Worm (Caenorhabditis elegans) whole organism, L2 larva: ENCODE measurements around the gene Y55F3AR.2.
A peak's percentile ranks its signal among the peaks of the same experiment; 100 is the strongest.

ENCODE experiments used
- C34F6.9 ChIP-seq: fragments of 150-350 bp; optimal IDR thresholded peaks from 2 replicates; lab custom pipeline; 2014; ENCODE audit warnings: missing biosample characterization, missing genetic modification characterization
- F13H6.1 ChIP-seq: sonication (generic microtip); optimal IDR thresholded peaks from 2 replicates; lab custom pipeline; 2016; ENCODE audit warnings: missing genetic modification characterization, missing compliant biosample characterization
- R02D3.7 ChIP-seq: fragments of 150-350 bp; optimal IDR thresholded peaks from 2 replicates; lab custom pipeline; 2014; ENCODE audit warnings: missing biosample characterization, missing genetic modification characterization
- Y55F3AM.14 ChIP-seq: fragments of 200-800 bp; sonication (Bioruptor generic); optimal IDR thresholded peaks from 2 replicates; lab custom pipeline; 2018; ENCODE audit warnings: mild to moderate bottlenecking, missing genetic modification characterization, missing compliant biosample characterization
- ZK546.5 ChIP-seq: sonication (generic microtip); optimal IDR thresholded peaks from 2 replicates; lab custom pipeline; 2017; ENCODE audit warnings: missing biosample characterization, missing genetic modification characterization
- alr-1 ChIP-seq: fragments of 150-350 bp; optimal IDR thresholded peaks from 2 replicates; lab custom pipeline; 2014; ENCODE audit warnings: missing biosample characterization, missing genetic modification characterization
- aly-2 ChIP-seq: fragments of 150-350 bp; optimal IDR thresholded peaks from 2 replicates; lab custom pipeline; 2014; ENCODE audit warnings: missing biosample characterization, missing genetic modification characterization
- ama-1 ChIP-seq: fragments of 150-350 bp; optimal IDR thresholded peaks from 2 replicates; lab custom pipeline; 2018; ENCODE audit warnings: inconsistent platforms
- blmp-1 ChIP-seq: sonication (generic microtip); optimal IDR thresholded peaks from 2 replicates; lab custom pipeline; 2017; ENCODE audit warnings: missing genetic modification characterization, mild to moderate bottlenecking, missing compliant biosample characterization, antibody characterized with exemption, moderate library complexity; ENCODE audit not compliant: insufficient read depth
- ceh-16 ChIP-seq: fragments of 150-350 bp; optimal IDR thresholded peaks from 2 replicates; lab custom pipeline; 2014; ENCODE audit warnings: missing biosample characterization, missing genetic modification characterization
- ceh-82 ChIP-seq: fragments of 150-350 bp; optimal IDR thresholded peaks from 2 replicates; lab custom pipeline; 2014; ENCODE audit warnings: missing biosample characterization, missing genetic modification characterization
- crh-2 ChIP-seq: sonication (generic microtip); optimal IDR thresholded peaks from 2 replicates; lab custom pipeline; 2017; ENCODE audit warnings: missing biosample characterization, missing genetic modification characterization
- dmd-4 ChIP-seq: sonication (generic microtip); optimal IDR thresholded peaks from 2 replicates; lab custom pipeline; 2017; ENCODE audit warnings: missing biosample characterization, missing genetic modification characterization
- egl-27 ChIP-seq: sonication (generic microtip); optimal IDR thresholded peaks from 3 replicates; lab custom pipeline; 2017; ENCODE audit warnings: missing biosample characterization, missing genetic modification reagents, missing genetic modification characterization
- elt-1 ChIP-seq: fragments of 150-350 bp; optimal IDR thresholded peaks from 2 replicates; lab custom pipeline; 2014; ENCODE audit warnings: missing biosample characterization, missing genetic modification characterization
- elt-3 ChIP-seq: sonication (generic microtip); optimal IDR thresholded peaks from 2 replicates; lab custom pipeline; 2017; ENCODE audit warnings: missing biosample characterization, missing genetic modification characterization
- fos-1 ChIP-seq: fragments of 150-350 bp; optimal IDR thresholded peaks from 2 replicates; lab custom pipeline; 2014; ENCODE audit warnings: missing biosample characterization, missing genetic modification characterization
- gmeb-1 ChIP-seq: fragments of 150-350 bp; optimal IDR thresholded peaks from 2 replicates; lab custom pipeline; 2014; ENCODE audit warnings: missing biosample characterization, missing genetic modification characterization
- lin-11 ChIP-seq: fragments of 150-350 bp; sonication (generic microtip); optimal IDR thresholded peaks from 2 replicates; lab custom pipeline; 2014; ENCODE audit warnings: missing biosample characterization, missing genetic modification characterization, inconsistent platforms, mixed read lengths
- lin-13 ChIP-seq: fragments of 150-350 bp; optimal IDR thresholded peaks from 2 replicates; lab custom pipeline; 2014; ENCODE audit warnings: missing biosample characterization, missing genetic modification reagents, missing genetic modification characterization
- lin-39 ChIP-seq: fragments of 150-350 bp; optimal IDR thresholded peaks from 2 replicates; lab custom pipeline; 2014; ENCODE audit warnings: missing biosample characterization, missing genetic modification reagents, missing genetic modification characterization
- lsy-2 ChIP-seq, 2 experiments: fragments of 150-350 bp in 1 of 2; sonication (generic microtip) in 1 of 2; optimal IDR thresholded peaks; 2 replicates each; lab custom pipeline; 2014 to 2017; ENCODE audit warnings: missing biosample characterization in 2 of 2, missing genetic modification characterization in 2 of 2
- mab-5 ChIP-seq: fragments of 150-350 bp; optimal IDR thresholded peaks from 2 replicates; lab custom pipeline; 2014; ENCODE audit warnings: missing biosample characterization, missing genetic modification characterization
- mbf-1 ChIP-seq: sonication (generic microtip); optimal IDR thresholded peaks from 2 replicates; lab custom pipeline; 2017; ENCODE audit warnings: missing biosample characterization, missing genetic modification characterization
- mdl-1 ChIP-seq, 2 experiments: fragments of 150-350 bp in 1 of 2; sonication (generic microtip) in 1 of 2; optimal IDR thresholded peaks; 2 replicates each; lab custom pipeline; 2017; ENCODE audit warnings: missing biosample characterization in 2 of 2, missing genetic modification characterization in 2 of 2
- nhr-10 ChIP-seq: sonication (generic microtip); optimal IDR thresholded peaks from 2 replicates; lab custom pipeline; 2017; ENCODE audit warnings: missing biosample characterization, missing genetic modification characterization
- nhr-11 ChIP-seq: fragments of 150-350 bp; optimal IDR thresholded peaks from 2 replicates; lab custom pipeline; 2014; ENCODE audit warnings: missing biosample characterization, missing genetic modification characterization
- nhr-12 ChIP-seq: fragments of 150-350 bp; optimal IDR thresholded peaks from 2 replicates; lab custom pipeline; 2014; ENCODE audit warnings: missing biosample characterization, missing genetic modification characterization
- nhr-129 ChIP-seq: fragments of 150-350 bp; optimal IDR thresholded peaks from 2 replicates; lab custom pipeline; 2014; ENCODE audit warnings: missing biosample characterization, missing genetic modification characterization
- nhr-21 ChIP-seq: fragments of 150-350 bp; optimal IDR thresholded peaks from 2 replicates; lab custom pipeline; 2014; ENCODE audit warnings: missing biosample characterization, missing genetic modification characterization
- nhr-23 ChIP-seq: fragments of 150-350 bp; optimal IDR thresholded peaks from 2 replicates; lab custom pipeline; 2014; ENCODE audit warnings: missing biosample characterization, missing genetic modification reagents, missing genetic modification characterization
- nhr-237 ChIP-seq: fragments of 150-350 bp; optimal IDR thresholded peaks from 2 replicates; lab custom pipeline; 2014; ENCODE audit warnings: missing biosample characterization, missing genetic modification characterization
- nhr-25 ChIP-seq: fragments of 150-350 bp; sonication (generic microtip); optimal IDR thresholded peaks from 3 replicates; lab custom pipeline; 2014; ENCODE audit warnings: missing biosample characterization, missing genetic modification characterization
- nhr-6 ChIP-seq: fragments of 150-350 bp; optimal IDR thresholded peaks from 2 replicates; lab custom pipeline; 2014; ENCODE audit warnings: missing biosample characterization, missing genetic modification characterization
- nhr-77 ChIP-seq: fragments of 150-350 bp; optimal IDR thresholded peaks from 2 replicates; lab custom pipeline; 2014; ENCODE audit warnings: missing biosample characterization, missing genetic modification characterization
- peb-1 ChIP-seq: fragments of 150-350 bp; optimal IDR thresholded peaks from 2 replicates; lab custom pipeline; 2014; ENCODE audit warnings: missing biosample characterization, missing genetic modification characterization
- sem-4 ChIP-seq: fragments of 150-350 bp; optimal IDR thresholded peaks from 2 replicates; lab custom pipeline; 2014; ENCODE audit warnings: missing biosample characterization, missing genetic modification reagents, missing genetic modification characterization
- skn-1 ChIP-seq: sonication (generic microtip); optimal IDR thresholded peaks from 2 replicates; lab custom pipeline; 2017; ENCODE audit warnings: missing biosample characterization, missing genetic modification characterization
- sma-3 ChIP-seq: sonication (generic microtip); optimal IDR thresholded peaks from 2 replicates; lab custom pipeline; 2016; ENCODE audit warnings: missing genetic modification reagents, missing genetic modification characterization, missing compliant biosample characterization
- sma-9 ChIP-seq, 2 experiments: fragments of 150-350 bp in 1 of 2; sonication (generic microtip) in 1 of 2; optimal IDR thresholded peaks; 2 replicates each; lab custom pipeline; 2014 to 2016; ENCODE audit warnings: missing genetic modification characterization in 2 of 2, mild to moderate bottlenecking in 1 of 2, missing biosample characterization in 1 of 2, missing compliant biosample characterization in 1 of 2, missing genetic modification reagents in 1 of 2, moderate library complexity in 1 of 2
- snpc-4 ChIP-seq: fragments of 150-350 bp; optimal IDR thresholded peaks from 2 replicates; lab custom pipeline; 2014; ENCODE audit warnings: missing biosample characterization, missing genetic modification characterization
- unc-39 ChIP-seq: fragments of 150-350 bp; optimal IDR thresholded peaks from 2 replicates; lab custom pipeline; 2014; ENCODE audit warnings: missing biosample characterization, missing genetic modification characterization
- unc-55 ChIP-seq: fragments of 150-350 bp; sonication (generic microtip); optimal IDR thresholded peaks from 3 replicates; lab custom pipeline; 2014; ENCODE audit warnings: missing biosample characterization, missing genetic modification reagents, missing genetic modification characterization
- unc-62 ChIP-seq: fragments of 150-350 bp; optimal IDR thresholded peaks from 2 replicates; lab custom pipeline; 2014; ENCODE audit warnings: missing biosample characterization, missing genetic modification reagents, missing genetic modification characterization
- zag-1 ChIP-seq: fragments of 150-350 bp; optimal IDR thresholded peaks from 2 replicates; lab custom pipeline; 2014; ENCODE audit warnings: missing biosample characterization, missing genetic modification characterization
- ztf-1 ChIP-seq: fragments of 200-800 bp; sonication (Bioruptor generic); conservative IDR thresholded peaks from 2 replicates; pipeline ENCODE4 v1.3.6; 2022; ENCODE audit warnings: missing genetic modification characterization, missing compliant biosample characterization
- ztf-11 ChIP-seq: sonication (generic microtip); optimal IDR thresholded peaks from 2 replicates; lab custom pipeline; 2017; ENCODE audit warnings: missing biosample characterization, missing genetic modification characterization
- ztf-4 ChIP-seq: fragments of 150-350 bp; optimal IDR thresholded peaks from 2 replicates; lab custom pipeline; 2014; ENCODE audit warnings: missing biosample characterization, missing genetic modification characterization

Y55F3AR.2 gene

DNA sequence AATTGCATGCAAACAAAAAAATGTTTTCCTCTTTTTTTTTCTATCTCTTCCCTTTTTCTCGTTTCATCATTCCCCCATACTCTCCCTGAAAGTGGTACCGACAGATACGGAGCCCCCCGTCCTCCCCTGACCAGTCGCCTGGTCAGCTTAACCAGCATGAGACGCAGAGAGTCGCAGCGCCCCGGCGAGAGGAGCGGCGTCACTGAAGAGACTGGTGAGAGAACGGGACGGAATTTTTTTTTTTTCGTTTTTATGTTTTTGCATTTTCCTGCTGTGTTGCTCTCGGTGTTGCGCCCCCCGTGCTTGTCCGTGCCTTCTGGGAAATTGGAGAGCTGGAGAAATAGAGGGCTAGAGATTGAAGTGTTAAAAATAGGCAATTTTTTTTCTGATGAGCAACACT is 24.0 kb upstream of the Y55F3AR.2 start:
- TF ChIP-seq lin-11 (tag; lab: Kevin White, UChicago) (peak; percentile 85), ztf-4 (tag; lab: Kevin White, UChicago) (peak; percentile 4), nhr-237 (tag; lab: Kevin White, UChicago) (no peak), nhr-129 (tag; lab: Kevin White, UChicago) (peak; percentile 73), fos-1 (tag; lab: Kevin White, UChicago) (peak; percentile 86), ceh-82 (peak; percentile 58), lsy-2 (tag; optimal IDR thresholded peaks at IDR 0.05; lab: Kevin White, UChicago) (peak; percentile 42 to 91), blmp-1 (no peak), sma-9 (GFP tag; optimal IDR thresholded peaks at IDR 0.05; lab: Kevin White, UChicago) (peak; percentile 95), sma-9 (tag; optimal IDR thresholded peaks at IDR 0.05; lab: Kevin White, UChicago) (no peak), F13H6.1 (peak; percentile 100), ztf-11 (tag; lab: Kevin White, UChicago) (no peak), Y55F3AM.14 (GFP tag; lab: Kevin White, UChicago) (no peak), mdl-1 (tag; optimal IDR thresholded peaks at IDR 0.05; lab: Kevin White, UChicago) (peak; percentile 87), zag-1 (tag; lab: Kevin White, UChicago) (peak; percentile 96), sem-4 (peak; percentile 82), skn-1 (tag; lab: Kevin White, UChicago) (no peak), R02D3.7 (tag; lab: Kevin White, UChicago) (peak; percentile 9), crh-2 (peak; percentile 52), nhr-6 (tag; lab: Kevin White, UChicago) (no peak), mab-5 (peak; percentile 81), C34F6.9 (peak; percentile 83), elt-3 (tag; lab: Kevin White, UChicago) (no peak), nhr-11 (tag; lab: Kevin White, UChicago) (peak; percentile 45), mbf-1 (tag; lab: Kevin White, UChicago) (no peak), lin-39 (tag; lab: Kevin White, UChicago) (no peak), unc-39 (tag; lab: Kevin White, UChicago) (no peak), ceh-16 (tag; lab: Kevin White, UChicago) (no peak), nhr-10 (tag; lab: Kevin White, UChicago) (no peak), alr-1 (tag; lab: Kevin White, UChicago) (no peak), snpc-4 (tag; lab: Kevin White, UChicago) (peak; percentile 52), lin-13 (GFP tag; lab: Kevin White, UChicago) (peak; percentile 63), unc-55 (GFP tag; lab: Kevin White, UChicago) (peak; percentile 96), aly-2 (tag; lab: Kevin White, UChicago) (no peak), ztf-1 (GFP tag; lab: Robert Waterston, UW) (no peak), dmd-4 (tag; lab: Kevin White, UChicago) (no peak), peb-1 (tag; lab: Kevin White, UChicago) (no peak), sma-3 (no peak), ama-1 (lab: Kevin White, UChicago) (no peak), gmeb-1 (tag; lab: Kevin White, UChicago) (peak; percentile 57), nhr-23 (no peak), elt-1 (no peak), egl-27 (tag; lab: Kevin White, UChicago) (peak; percentile 81), nhr-21 (peak; percentile 67), ZK546.5 (tag; lab: Kevin White, UChicago) (no peak), unc-62 (GFP tag; lab: Kevin White, UChicago) (peak; percentile 22), nhr-12 (tag; lab: Kevin White, UChicago) (no peak), nhr-77 (tag; lab: Kevin White, UChicago) (peak; percentile 15), nhr-25 (tag; lab: Kevin White, UChicago) (no peak)
